Fruit fly (Drosophila melanogaster) whole organism, embryonic: ENCODE data around the gene wfs1.

ENCODE experiments used
- Asciz ChIP-seq: fragments of 200-800 bp; sonication (Bioruptor generic); optimal IDR thresholded peaks from 2 replicates; lab custom pipeline; 2017; ENCODE audit warnings: missing biosample characterization, mild to moderate bottlenecking, missing genetic modification characterization, missing genetic modification reagents
- CG13775 ChIP-seq: fragments of 200-800 bp; sonication (Bioruptor generic); optimal IDR thresholded peaks from 3 replicates; lab custom pipeline; 2017; ENCODE audit warnings: missing biosample characterization, mild to moderate bottlenecking, missing genetic modification characterization
- CG15011 ChIP-seq: fragments of 200-800 bp; sonication (Bioruptor generic); optimal IDR thresholded peaks from 3 replicates; lab custom pipeline; 2018; ENCODE audit warnings: missing biosample characterization, mild to moderate bottlenecking, missing genetic modification characterization
- CG16779 ChIP-seq: fragments of 200-800 bp; sonication (Bioruptor generic); IDR thresholded peaks from 2 replicates; pipeline ENCODE4 v1.3.6; 2022; ENCODE audit warnings: missing biosample characterization, missing genetic modification characterization
- CG17829 ChIP-seq: fragments of 200-800 bp; optimal IDR thresholded peaks from 2 replicates; lab custom pipeline; 2019; ENCODE audit warnings: missing biosample characterization, mild to moderate bottlenecking, missing genetic modification characterization, moderate library complexity
- CG32767 ChIP-seq: fragments of 200-800 bp; sonication (Bioruptor generic); IDR thresholded peaks from 2 replicates; pipeline ENCODE4 v1.3.6; 2022; ENCODE audit warnings: missing biosample characterization, missing genetic modification characterization
- CG4328 ChIP-seq: fragments of 200-800 bp; sonication (Bioruptor generic); optimal IDR thresholded peaks from 3 replicates; lab custom pipeline; 2017; ENCODE audit warnings: missing biosample characterization, missing genetic modification reagents, missing genetic modification characterization
- CG4820 ChIP-seq: fragments of 200-800 bp; sonication (Bioruptor generic); optimal IDR thresholded peaks from 3 replicates; lab custom pipeline; 2016; ENCODE audit warnings: missing biosample characterization, missing genetic modification characterization
- CG4854 ChIP-seq: fragments of 200-800 bp; sonication (Bioruptor generic); optimal IDR thresholded peaks from 2 replicates; lab custom pipeline; 2016; ENCODE audit warnings: missing biosample characterization, missing genetic modification characterization, inconsistent platforms
- CG6175 ChIP-seq: fragments of 200-800 bp; sonication (Bioruptor generic); IDR thresholded peaks from 3 replicates; pipeline ENCODE4 v1.3.6; 2022; ENCODE audit warnings: missing biosample characterization, missing genetic modification characterization
- CG9817 ChIP-seq: fragments of 200-800 bp; sonication (Bioruptor generic); optimal IDR thresholded peaks from 2 replicates; lab custom pipeline; 2018; ENCODE audit warnings: missing biosample characterization, mild to moderate bottlenecking, missing genetic modification characterization, moderate library complexity
- Dfd ChIP-seq, 2 experiments: fragments of >200 bp; optimal IDR thresholded peaks; 2 replicates each; lab custom pipeline; 2017; ENCODE audit warnings: missing biosample characterization in 2 of 2, missing genetic modification characterization in 2 of 2
- Doc2 ChIP-seq: fragments of 200-800 bp; sonication (Bioruptor generic); IDR thresholded peaks from 2 replicates; pipeline ENCODE4 v1.3.6; 2022; ENCODE audit warnings: missing biosample characterization, missing genetic modification characterization
- Doc3 ChIP-seq: fragments of 200-800 bp; sonication (Bioruptor generic); IDR thresholded peaks from 3 replicates; pipeline ENCODE4 v1.3.6; 2022; ENCODE audit warnings: missing biosample characterization, missing genetic modification characterization; ENCODE audit not compliant: partially characterized antibody
- E2f1 ChIP-seq: fragments of 200-800 bp; sonication (Bioruptor generic); IDR thresholded peaks from 2 replicates; pipeline ENCODE4 v1.3.6; 2022; ENCODE audit warnings: missing biosample characterization, missing genetic modification characterization
- GATAe ChIP-seq: fragments of 200-800 bp; sonication (Bioruptor generic); conservative IDR thresholded peaks from 2 replicates; pipeline ENCODE4 v1.3.6; 2022; ENCODE audit warnings: missing biosample characterization, missing genetic modification characterization
- Gug ChIP-seq: fragments of 200-800 bp; sonication (Bioruptor generic); IDR thresholded peaks from 4 replicates; pipeline ENCODE4 v1.3.6; 2022; ENCODE audit warnings: missing biosample characterization, missing genetic modification characterization
- Hr3 ChIP-seq: fragments of 200-800 bp; sonication (Bioruptor generic); optimal IDR thresholded peaks from 3 replicates; lab custom pipeline; 2016; ENCODE audit warnings: missing biosample characterization, missing genetic modification characterization
- MESR4 ChIP-seq: fragments of 200-800 bp; sonication (Bioruptor generic); optimal IDR thresholded peaks from 2 replicates; lab custom pipeline; 2018; ENCODE audit warnings: missing biosample characterization, mild to moderate bottlenecking, missing genetic modification characterization, moderate library complexity
- Mes4 ChIP-seq: fragments of 200-800 bp; sonication (Bioruptor generic); optimal IDR thresholded peaks from 2 replicates; lab custom pipeline; 2016; ENCODE audit warnings: missing biosample characterization, missing genetic modification characterization
- NC2α ChIP-seq: fragments of 200-800 bp; sonication (Bioruptor generic); optimal IDR thresholded peaks from 2 replicates; lab custom pipeline; 2016; ENCODE audit warnings: missing biosample characterization, missing genetic modification characterization
- Optix ChIP-seq: fragments of 200-800 bp; sonication (Bioruptor generic); IDR thresholded peaks from 3 replicates; pipeline ENCODE4 v1.3.6; 2022; ENCODE audit warnings: missing biosample characterization, missing genetic modification characterization
- Rx ChIP-seq: fragments of 200-800 bp; sonication (Bioruptor generic); IDR thresholded peaks from 2 replicates; pipeline ENCODE4 v1.3.6; 2022; ENCODE audit warnings: missing biosample characterization, missing genetic modification characterization
- Tbp ChIP-seq: fragments of >200 bp; optimal IDR thresholded peaks from 2 replicates; lab custom pipeline; 2018; ENCODE audit warnings: missing biosample characterization, missing genetic modification characterization
- ato ChIP-seq: fragments of 200-800 bp; sonication (Bioruptor generic); IDR thresholded peaks from 2 replicates; pipeline ENCODE4 v1.3.6; 2022; ENCODE audit warnings: missing biosample characterization, missing genetic modification characterization; ENCODE audit not compliant: partially characterized antibody
- bab2 ChIP-seq: fragments of 200-800 bp; sonication (Bioruptor generic); optimal IDR thresholded peaks from 2 replicates; lab custom pipeline; 2016; ENCODE audit warnings: missing biosample characterization, missing genetic modification characterization
- bowl ChIP-seq: fragments of 200-800 bp; sonication (Bioruptor generic); IDR thresholded peaks from 2 replicates; pipeline ENCODE4 v1.3.6; 2022; ENCODE audit warnings: missing biosample characterization, missing genetic modification characterization
- chinmo ChIP-seq: fragments of 200-800 bp; sonication (Bioruptor generic); IDR thresholded peaks from 4 replicates; pipeline ENCODE4 v1.3.6; 2022; ENCODE audit warnings: missing biosample characterization, missing genetic modification characterization; ENCODE audit not compliant: partially characterized antibody
- croc ChIP-seq: fragments of 200-800 bp; sonication (Bioruptor generic); conservative IDR thresholded peaks from 3 replicates; pipeline ENCODE4 v1.3.6; 2022; ENCODE audit warnings: missing biosample characterization, missing genetic modification characterization
- da ChIP-seq: fragments of 200-800 bp; sonication (Bioruptor generic); optimal IDR thresholded peaks from 2 replicates; lab custom pipeline; 2016; ENCODE audit warnings: missing biosample characterization, missing genetic modification characterization
- dmrt99B ChIP-seq: fragments of 200-800 bp; sonication (Bioruptor generic); optimal IDR thresholded peaks from 2 replicates; lab custom pipeline; 2018; ENCODE audit warnings: missing biosample characterization, mild to moderate bottlenecking, missing genetic modification characterization, moderate library complexity
- eyg ChIP-seq: fragments of 200-800 bp; sonication (Bioruptor generic); optimal IDR thresholded peaks from 3 replicates; lab custom pipeline; 2016; ENCODE audit warnings: missing biosample characterization, missing genetic modification characterization
- gfzf ChIP-seq: fragments of 200-800 bp; sonication (Bioruptor generic); optimal IDR thresholded peaks from 2 replicates; lab custom pipeline; 2016; ENCODE audit warnings: missing biosample characterization, mild to moderate bottlenecking, missing genetic modification characterization, moderate library complexity
- gsb ChIP-seq: fragments of 200-800 bp; sonication (Bioruptor generic); IDR thresholded peaks from 2 replicates; pipeline ENCODE4 v1.3.6; 2022; ENCODE audit warnings: missing biosample characterization, missing genetic modification characterization
- gsb-n ChIP-seq: fragments of 200-800 bp; sonication (Bioruptor generic); optimal IDR thresholded peaks from 3 replicates; lab custom pipeline; 2018; ENCODE audit warnings: missing biosample characterization, mild to moderate bottlenecking, missing genetic modification characterization
- hkb ChIP-seq, 2 experiments: fragments of 200-800 bp in 1 of 2; fragments of >200 bp in 1 of 2; sonication (Bioruptor generic) in 1 of 2; IDR thresholded peaks in 1 of 2; optimal IDR thresholded peaks in 1 of 2; 2 replicates each; pipeline versions ENCODE4 v1.3.6 to Lab custom; 2017 to 2022; ENCODE audit warnings: missing biosample characterization in 1 of 2, missing genetic modification characterization in 1 of 2
- klu ChIP-seq: fragments of 200-800 bp; sonication (Bioruptor generic); IDR thresholded peaks from 2 replicates; pipeline ENCODE4 v1.3.6; 2022; ENCODE audit warnings: missing biosample characterization, missing genetic modification characterization
- lov ChIP-seq, 2 experiments: fragments of 200-800 bp in 1 of 2; fragments of >200 bp in 1 of 2; sonication (Bioruptor generic) in 1 of 2; IDR thresholded peaks in 1 of 2; optimal IDR thresholded peaks in 1 of 2; 2 replicates in 1 of 2; 3 replicates in 1 of 2; pipeline versions ENCODE4 v1.3.6 to Lab custom; 2017 to 2022; ENCODE audit warnings: missing biosample characterization in 1 of 2, missing genetic modification characterization in 1 of 2
- maf-S ChIP-seq: fragments of 200-800 bp; sonication (Bioruptor generic); optimal IDR thresholded peaks from 2 replicates; lab custom pipeline; 2016; ENCODE audit warnings: missing biosample characterization, missing genetic modification characterization
- nerfin-1 ChIP-seq: fragments of 200-800 bp; sonication (Bioruptor generic); optimal IDR thresholded peaks from 3 replicates; lab custom pipeline; 2019; ENCODE audit warnings: missing biosample characterization, mild to moderate bottlenecking, missing genetic modification characterization, moderate library complexity
- nmo ChIP-seq: fragments of 200-800 bp; sonication (Bioruptor generic); optimal IDR thresholded peaks from 2 replicates; lab custom pipeline; 2018; ENCODE audit warnings: missing biosample characterization, mild to moderate bottlenecking, missing genetic modification characterization, moderate library complexity
- salm ChIP-seq: fragments of 200-800 bp; sonication (Bioruptor generic); optimal IDR thresholded peaks from 2 replicates; lab custom pipeline; 2018; ENCODE audit warnings: missing biosample characterization, mild to moderate bottlenecking, missing genetic modification characterization
- sc ChIP-seq, 3 experiments: fragments of >200 bp in 2 of 3; fragments of 200-800 bp in 1 of 3; sonication (Bioruptor generic) in 1 of 3; optimal IDR thresholded peaks; 2 replicates in 2 of 3; 3 replicates in 1 of 3; lab custom pipeline; 2017; ENCODE audit warnings: mild to moderate bottlenecking in 1 of 3, missing biosample characterization in 1 of 3, missing genetic modification characterization in 1 of 3, missing genetic modification reagents in 1 of 3
- sisA ChIP-seq: fragments of 200-800 bp; sonication (Bioruptor generic); IDR thresholded peaks from 2 replicates; pipeline ENCODE4 v1.3.6; 2022; ENCODE audit warnings: missing biosample characterization, missing genetic modification characterization
- slp2 ChIP-seq: fragments of 200-800 bp; sonication (Bioruptor generic); optimal IDR thresholded peaks from 2 replicates; lab custom pipeline; 2016; ENCODE audit warnings: missing biosample characterization, missing genetic modification characterization
- ssp ChIP-seq: fragments of 200-800 bp; sonication (Bioruptor generic); IDR thresholded peaks from 2 replicates; pipeline ENCODE4 v1.3.6; 2022; ENCODE audit warnings: missing biosample characterization, missing genetic modification characterization
- tgo ChIP-seq: fragments of 200-800 bp; sonication (Bioruptor generic); IDR thresholded peaks from 3 replicates; pipeline ENCODE4 v1.3.6; 2022; ENCODE audit warnings: missing biosample characterization, missing genetic modification characterization
- yki ChIP-seq: fragments of >200 bp; optimal IDR thresholded peaks from 3 replicates; lab custom pipeline; 2018
- zf30C ChIP-seq: fragments of 200-800 bp; sonication (Bioruptor generic); optimal IDR thresholded peaks from 3 replicates; lab custom pipeline; 2018; ENCODE audit warnings: missing biosample characterization, mild to moderate bottlenecking, missing genetic modification characterization
- zfh2 ChIP-seq: fragments of 200-800 bp; sonication (Bioruptor generic); optimal IDR thresholded peaks from 2 replicates; lab custom pipeline; 2016; ENCODE audit warnings: missing biosample characterization, missing genetic modification characterization

The wfs1 gene

DNA sequence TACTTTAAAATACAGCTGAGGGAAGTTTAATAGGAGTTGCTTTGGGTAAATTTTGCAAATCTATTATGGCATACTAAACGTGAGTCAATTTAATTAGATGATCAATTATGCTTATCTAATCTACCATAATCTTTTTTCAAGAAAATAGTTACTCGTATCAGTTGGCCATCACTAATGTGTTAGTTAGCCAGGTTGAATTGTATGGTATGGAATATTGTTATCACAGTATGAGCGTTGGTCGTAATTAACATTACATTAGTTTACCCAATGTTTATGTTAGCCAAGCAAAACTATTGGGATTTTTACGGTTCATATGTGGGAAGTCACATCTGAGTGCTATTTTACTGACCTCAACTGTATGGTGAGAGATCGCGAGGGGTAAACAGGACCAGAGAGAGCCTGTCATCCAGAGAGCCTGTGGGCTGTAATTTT is 16.6 kb downstream of the wfs1 start (continued):
- TF ChIP-seq Doc3 (GFP tag; lab: Robert Waterston, UW), result no peak
- peak; percentile 66 for TF ChIP-seq dmrt99B (tag; lab: Kevin White, UChicago)
- TF ChIP-seq gfzf, result no peak
- peak; percentile 71 for TF ChIP-seq Mes4 (GFP tag; lab: Kevin White, UChicago)
- TF ChIP-seq ato, result no peak
- TF ChIP-seq NC2α, result peak; percentile 65
- TF ChIP-seq Rx (GFP tag; lab: Robert Waterston, UW), result no peak
- peak; percentile 25 for TF ChIP-seq da
- TF ChIP-seq ssp, result 0 out of 2 replicates have a peak, but pooled peaks have one; percentile 16
- no peak for TF ChIP-seq sc (optimal IDR thresholded peaks at IDR 0.05; lab: Kevin White, UChicago)
- peak; percentile 75 for TF ChIP-seq sc (GFP tag; optimal IDR thresholded peaks at IDR 0.05; lab: Kevin White, UChicago)
- TF ChIP-seq gsb-n (tag; lab: Kevin White, UChicago), result peak; percentile 79
- no peak for TF ChIP-seq lov (optimal IDR thresholded peaks at IDR 0.05; lab: Kevin White, UChicago)
- no peak for TF ChIP-seq lov (GFP tag; IDR thresholded peaks at IDR 0.05; lab: Robert Waterston, UW)
- TF ChIP-seq Dfd (GFP tag; optimal IDR thresholded peaks at IDR 0.05; lab: Kevin White, UChicago), result no peak
- TF ChIP-seq maf-S (GFP tag; lab: Kevin White, UChicago), result peak; percentile 54
- no peak for TF ChIP-seq CG6175
- TF ChIP-seq CG4328, result no peak
- peak; percentile 76 for TF ChIP-seq Hr3 (GFP tag; lab: Kevin White, UChicago)
- TF ChIP-seq zfh2, result no peak
- no peak for TF ChIP-seq chinmo (GFP tag; lab: Robert Waterston, UW)
- no peak for TF ChIP-seq zf30C
- 0 out of 2 replicates have a peak, but pooled peaks have one; percentile 19 for TF ChIP-seq CG32767 (GFP tag; lab: Robert Waterston, UW)
- peak; percentile 75 for TF ChIP-seq GATAe (GFP tag; lab: Robert Waterston, UW)
- TF ChIP-seq yki (lab: Kevin White, UChicago), result peak; percentile 87
- peak; percentile 74 for TF ChIP-seq CG4820
- peak; percentile 88 for TF ChIP-seq CG13775 (GFP tag; lab: Kevin White, UChicago)
- TF ChIP-seq CG17829 (tag; lab: Kevin White, UChicago), result peak; percentile 90
- peak; percentile 44 for TF ChIP-seq Asciz (GFP tag; lab: Kevin White, UChicago)
- peak; percentile 32; the same call in 1 of the 3 replicates for TF ChIP-seq tgo (GFP tag; lab: Robert Waterston, UW)
- peak; percentile 73 for TF ChIP-seq bab2 (GFP tag; lab: Kevin White, UChicago)
- 0 out of 2 replicates have a peak, but pooled peaks have one; percentile 40 for TF ChIP-seq klu (GFP tag; lab: Robert Waterston, UW)
- no peak for TF ChIP-seq Doc2 (GFP tag; lab: Robert Waterston, UW)
- TF ChIP-seq gsb (GFP tag; lab: Robert Waterston, UW), result no peak
- TF ChIP-seq nerfin-1, result peak; percentile 55
- TF ChIP-seq eyg, result no peak
- TF ChIP-seq hkb (optimal IDR thresholded peaks at IDR 0.05; lab: Kevin White, UChicago), result no peak
- TF ChIP-seq hkb (GFP tag; IDR thresholded peaks at IDR 0.05; lab: Robert Waterston, UW), result peak; percentile 42; the same call in 1 of the 2 replicates
- TF ChIP-seq CG4854 (GFP tag; lab: Kevin White, UChicago), result peak; percentile 13
- TF ChIP-seq Gug (GFP tag; lab: Robert Waterston, UW), result peak; percentile 44; the same call in 2 of the 4 replicates
- no peak for TF ChIP-seq salm
- TF ChIP-seq MESR4 (GFP tag; lab: Kevin White, UChicago), result no peak
- TF ChIP-seq Tbp, result no peak
- no peak for TF ChIP-seq CG16779 (GFP tag; lab: Robert Waterston, UW)
- no peak for TF ChIP-seq bowl (GFP tag; lab: Robert Waterston, UW)
- TF ChIP-seq slp2 (GFP tag; lab: Kevin White, UChicago), result peak; percentile 50
- peak; percentile 84 for TF ChIP-seq nmo (GFP tag; lab: Kevin White, UChicago)
- peak; percentile 27 for TF ChIP-seq CG9817 (tag; lab: Kevin White, UChicago)
- no peak for TF ChIP-seq sisA (GFP tag; lab: Robert Waterston, UW)
- TF ChIP-seq Optix (GFP tag; lab: Robert Waterston, UW), result peak; percentile 52; the same call in 1 of the 3 replicates
- TF ChIP-seq CG15011 (GFP tag; lab: Kevin White, UChicago), result peak; percentile 31
- peak; percentile 54 for TF ChIP-seq E2f1 (GFP tag; lab: Robert Waterston, UW)
- peak; percentile 63 for TF ChIP-seq croc (GFP tag; lab: Robert Waterston, UW)
